Fruit fly (Drosophila melanogaster): ENCODE data around the gene Ype.

Ype gene

dm6 chrX:13376520-13376919 is 10.7 kb downstream of the Ype start (continued):
- TF ChIP-seq sd (tag; optimal IDR thresholded peaks at IDR 0.05) (no peak), CG16815 (GFP tag; optimal IDR thresholded peaks at IDR 0.05) (no peak), CG17568 (GFP tag; optimal IDR thresholded peaks at IDR 0.05) (no peak), aop (GFP tag; IDR thresholded peaks at IDR 0.05) (no peak), CG2678 (tag; optimal IDR thresholded peaks at IDR 0.05) (peak; percentile 50), ase (GFP tag; IDR thresholded peaks at IDR 0.05) (no peak), ham (GFP tag; IDR thresholded peaks at IDR 0.05) (no peak), en (GFP tag; optimal IDR thresholded peaks at IDR 0.05) (no peak), CG10959 (GFP tag; IDR thresholded peaks at IDR 0.05) (no peak), h (optimal IDR thresholded peaks at IDR 0.05) (no peak), exex (tag; optimal IDR thresholded peaks at IDR 0.05) (peak; percentile 69), CG17912 (GFP tag; optimal IDR thresholded peaks at IDR 0.05) (no peak), ac (GFP tag; optimal IDR thresholded peaks at IDR 0.05) (no peak), CG34376 (GFP tag; optimal IDR thresholded peaks at IDR 0.05) (no peak), vvl (GFP tag; IDR thresholded peaks at IDR 0.05) (no peak), Usf (GFP tag; optimal IDR thresholded peaks at IDR 0.05) (no peak), CG10654 (GFP tag; optimal IDR thresholded peaks at IDR 0.05) (no peak), Lim3 (GFP tag; IDR thresholded peaks at IDR 0.05) (no peak), ato (GFP tag; IDR thresholded peaks at IDR 0.05; ENCODE audit: partially characterized antibody) (no peak), da (GFP tag; optimal IDR thresholded peaks at IDR 0.05) (no peak), Xbp1 (GFP tag; optimal IDR thresholded peaks at IDR 0.05) (no peak), CG17612 (GFP tag; IDR thresholded peaks at IDR 0.05) (no peak), ind (GFP tag; optimal IDR thresholded peaks at IDR 0.05) (peak; percentile 3), CG32772 (GFP tag; IDR thresholded peaks at IDR 0.05) (no peak), NfI (GFP tag; optimal IDR thresholded peaks at IDR 0.05) (no peak), Ptx1 (GFP tag; IDR thresholded peaks at IDR 0.05) (no peak), zf30C (GFP tag; optimal IDR thresholded peaks at IDR 0.05) (no peak), jing (GFP tag; optimal IDR thresholded peaks at IDR 0.05) (no peak), Six4 (GFP tag; optimal IDR thresholded peaks at IDR 0.05) (no peak), CG1529 (GFP tag; optimal IDR thresholded peaks at IDR 0.05) (no peak), mirr (GFP tag; optimal IDR thresholded peaks at IDR 0.05) (no peak), dan (GFP tag; IDR thresholded peaks at IDR 0.05) (no peak), HmgZ (tag; optimal IDR thresholded peaks at IDR 0.05) (peak; percentile 19), D19A (tag; optimal IDR thresholded peaks at IDR 0.05) (no peak), CG17359 (tag; optimal IDR thresholded peaks at IDR 0.05) (no peak), CG7745 (tag; optimal IDR thresholded peaks at IDR 0.05) (no peak), Dfd (GFP tag; optimal IDR thresholded peaks at IDR 0.05) (no peak), ssp (GFP tag; IDR thresholded peaks at IDR 0.05) (no peak), slou (GFP tag; optimal IDR thresholded peaks at IDR 0.05) (no peak), fd3F (GFP tag; optimal IDR thresholded peaks at IDR 0.05) (no peak), CG12769 (tag; optimal IDR thresholded peaks at IDR 0.05) (peak; percentile 46), lola (GFP tag; optimal IDR thresholded peaks at IDR 0.05) (no peak), CG11696 (GFP tag; IDR thresholded peaks at IDR 0.05) (peak; percentile 82), tna (GFP tag; IDR thresholded peaks at IDR 0.05; ENCODE audit: partially characterized antibody) (no peak), nerfin-2 (GFP tag; IDR thresholded peaks at IDR 0.05; ENCODE audit: partially characterized antibody) (no peak), Hr39 (optimal IDR thresholded peaks at IDR 0.05) (no peak), CG11560 (tag; IDR thresholded peaks at IDR 0.05) (no peak), CG2199 (GFP tag; IDR thresholded peaks at IDR 0.05) (no peak), CG12236 (GFP tag; optimal IDR thresholded peaks at IDR 0.05) (no peak), HLH4C (GFP tag; IDR thresholded peaks at IDR 0.05; ENCODE audit: partially characterized antibody) (no peak), toy (GFP tag; IDR thresholded peaks at IDR 0.05) (no peak), repo (GFP tag; optimal IDR thresholded peaks at IDR 0.05) (no peak), Tbp (GFP tag; optimal IDR thresholded peaks at IDR 0.05) (no peak)
